Worm (Caenorhabditis elegans) whole organism, L1 larva: ENCODE measurements around the gene F57G12.1.

ENCODE experiments used
- C16A3.4 ChIP-seq: fragments of 150-350 bp; optimal IDR thresholded peaks from 2 replicates; lab custom pipeline; 2014; ENCODE audit warnings: missing biosample characterization, missing genetic modification characterization
- C34B4.2 ChIP-seq: sonication (generic microtip); optimal IDR thresholded peaks from 2 replicates; lab custom pipeline; 2017; ENCODE audit warnings: mild to moderate bottlenecking, missing genetic modification characterization, missing compliant biosample characterization
- Y116A8C.19 ChIP-seq: sonication (generic microtip); optimal IDR thresholded peaks from 2 replicates; lab custom pipeline; 2016; ENCODE audit warnings: missing compliant biosample characterization, missing genetic modification characterization, borderline replicate concordance
- aha-1 ChIP-seq: fragments of 150-350 bp; optimal IDR thresholded peaks from 2 replicates; lab custom pipeline; 2014; ENCODE audit warnings: missing biosample characterization, missing genetic modification characterization
- alr-1 ChIP-seq: fragments of 200-800 bp; sonication (Bioruptor generic); optimal IDR thresholded peaks from 2 replicates; lab custom pipeline; 2018; ENCODE audit warnings: borderline replicate concordance, mild to moderate bottlenecking, missing genetic modification characterization, missing compliant biosample characterization
- aly-2 ChIP-seq: fragments of 150-350 bp; optimal IDR thresholded peaks from 2 replicates; lab custom pipeline; 2014; ENCODE audit warnings: missing biosample characterization, missing genetic modification characterization
- ama-1 ChIP-seq: fragments of 150-350 bp; optimal IDR thresholded peaks from 2 replicates; lab custom pipeline; 2014
- blmp-1 ChIP-seq: fragments of 150-350 bp; optimal IDR thresholded peaks from 2 replicates; lab custom pipeline; 2014; ENCODE audit warnings: missing biosample characterization, missing genetic modification characterization
- ceh-8 ChIP-seq: fragments of 200-800 bp; sonication (Bioruptor generic); optimal IDR thresholded peaks from 2 replicates; lab custom pipeline; 2018; ENCODE audit warnings: mild to moderate bottlenecking, missing genetic modification characterization, moderate library complexity, missing compliant biosample characterization
- ceh-82 ChIP-seq, 3 experiments: fragments of 150-350 bp in 1 of 3; sonication (generic microtip) in 2 of 3; optimal IDR thresholded peaks; 2 replicates each; lab custom pipeline; 2014 to 2017; ENCODE audit warnings: missing biosample characterization in 3 of 3, missing genetic modification characterization in 3 of 3
- dpl-1 ChIP-seq, 3 experiments: fragments of 150-350 bp in 2 of 3; sonication (generic microtip) in 1 of 3; optimal IDR thresholded peaks; 2 replicates each; lab custom pipeline; 2014 to 2017; ENCODE audit warnings: missing biosample characterization in 3 of 3, missing genetic modification characterization in 3 of 3, missing genetic modification reagents in 3 of 3
- dsc-1 ChIP-seq: sonication (generic microtip); optimal IDR thresholded peaks from 2 replicates; lab custom pipeline; 2016; ENCODE audit warnings: mild to moderate bottlenecking, missing genetic modification characterization, missing compliant biosample characterization
- efl-3 ChIP-seq: fragments of 200-800 bp; sonication (Bioruptor generic); optimal IDR thresholded peaks from 2 replicates; lab custom pipeline; 2018; ENCODE audit warnings: mild to moderate bottlenecking, missing genetic modification characterization, missing compliant biosample characterization
- egl-13 ChIP-seq: sonication (generic microtip); optimal IDR thresholded peaks from 2 replicates; lab custom pipeline; 2016; ENCODE audit warnings: missing genotype, missing genetic modification reagents, missing genetic modification characterization, missing compliant biosample characterization
- elt-2 ChIP-seq: sonication (generic microtip); optimal IDR thresholded peaks from 2 replicates; lab custom pipeline; 2016; ENCODE audit warnings: missing genetic modification characterization, mild to moderate bottlenecking, inconsistent platforms, missing compliant biosample characterization, missing genetic modification reagents
- elt-3 ChIP-seq, 6 experiments: fragments of 150-350 bp in 1 of 6; sonication (generic microtip); optimal IDR thresholded peaks; 2 replicates each; lab custom pipeline; 2017 to 2018; ENCODE audit warnings: missing biosample characterization in 6 of 6, missing genetic modification characterization in 6 of 6, inconsistent platforms in 1 of 6
- ets-5 ChIP-seq: fragments of 200-800 bp; sonication (Bioruptor generic); IDR thresholded peaks from 2 replicates; pipeline ENCODE4 v1.3.6; 2022; ENCODE audit warnings: missing genetic modification characterization, missing compliant biosample characterization
- fkh-4 ChIP-seq: sonication (generic microtip); optimal IDR thresholded peaks from 2 replicates; lab custom pipeline; 2016; ENCODE audit warnings: missing compliant biosample characterization, missing genetic modification characterization, borderline replicate concordance
- fos-1 ChIP-seq: fragments of 150-350 bp; optimal IDR thresholded peaks from 2 replicates; lab custom pipeline; 2014; ENCODE audit warnings: missing biosample characterization, missing genetic modification characterization
- hlh-17 ChIP-seq: fragments of 200-800 bp; sonication (Bioruptor generic); optimal IDR thresholded peaks from 2 replicates; lab custom pipeline; 2018; ENCODE audit warnings: missing genetic modification characterization, mild to moderate bottlenecking, missing compliant biosample characterization, moderate library complexity, borderline replicate concordance
- hlh-4 ChIP-seq: sonication (generic microtip); optimal IDR thresholded peaks from 2 replicates; lab custom pipeline; 2016; ENCODE audit warnings: mild to moderate bottlenecking, missing genetic modification characterization, missing compliant biosample characterization
- hpl-2 ChIP-seq: fragments of 150-350 bp; optimal IDR thresholded peaks from 2 replicates; lab custom pipeline; 2014; ENCODE audit warnings: missing biosample characterization, missing genetic modification reagents, missing genetic modification characterization
- irx-1 ChIP-seq: sonication (generic microtip); optimal IDR thresholded peaks from 2 replicates; lab custom pipeline; 2016; ENCODE audit warnings: missing genetic modification characterization, missing compliant biosample characterization
- lin-14 ChIP-seq: fragments of 200-800 bp; sonication (Bioruptor generic); optimal IDR thresholded peaks from 2 replicates; lab custom pipeline; 2018; ENCODE audit warnings: mild to moderate bottlenecking, missing genetic modification characterization, moderate library complexity, missing compliant biosample characterization
- lin-15B ChIP-seq: fragments of 150-350 bp; sonication (generic microtip); optimal IDR thresholded peaks from 3 replicates; lab custom pipeline; 2014; ENCODE audit warnings: missing biosample characterization, missing genetic modification characterization
- lin-35 ChIP-seq, 2 experiments: fragments of 150-350 bp; optimal IDR thresholded peaks; 2 replicates each; lab custom pipeline; 2014; ENCODE audit warnings: missing biosample characterization in 2 of 2, missing genetic modification characterization in 2 of 2, missing genetic modification reagents in 2 of 2
- lir-3 ChIP-seq: sonication (generic microtip); optimal IDR thresholded peaks from 2 replicates; lab custom pipeline; 2016; ENCODE audit warnings: mild to moderate bottlenecking, missing genetic modification characterization, moderate library complexity, missing compliant biosample characterization; ENCODE audit not compliant: poor library complexity
- lsy-2 ChIP-seq, 2 experiments: fragments of 150-350 bp; optimal IDR thresholded peaks; 2 replicates each; lab custom pipeline; 2014; ENCODE audit warnings: missing biosample characterization in 2 of 2, missing genetic modification characterization in 2 of 2
- mep-1 ChIP-seq: fragments of 150-350 bp; optimal IDR thresholded peaks from 2 replicates; lab custom pipeline; 2014; ENCODE audit warnings: missing biosample characterization, missing genetic modification characterization
- nhr-20 ChIP-seq: sonication (generic microtip); optimal IDR thresholded peaks from 2 replicates; lab custom pipeline; 2016; ENCODE audit warnings: mild to moderate bottlenecking, missing genetic modification characterization, missing compliant biosample characterization
- nhr-28 ChIP-seq: fragments of 150-350 bp; optimal IDR thresholded peaks from 2 replicates; lab custom pipeline; 2014; ENCODE audit warnings: missing biosample characterization, missing genetic modification characterization
- nhr-71 ChIP-seq: sonication (generic microtip); optimal IDR thresholded peaks from 2 replicates; lab custom pipeline; 2016; ENCODE audit warnings: mild to moderate bottlenecking, missing genetic modification characterization, moderate library complexity, missing compliant biosample characterization
- nhr-84 ChIP-seq: sonication (generic microtip); optimal IDR thresholded peaks from 2 replicates; lab custom pipeline; 2017; ENCODE audit warnings: missing biosample characterization, missing genetic modification characterization
- nhr-85 ChIP-seq: sonication (generic microtip); peaks from one replicate; lab custom pipeline; 2016; ENCODE audit warnings: missing genetic modification characterization, inconsistent platforms, missing compliant biosample characterization
- pag-3 ChIP-seq: sonication (generic microtip); optimal IDR thresholded peaks from 2 replicates; lab custom pipeline; 2017; ENCODE audit warnings: missing genetic modification characterization, mild to moderate bottlenecking, missing compliant biosample characterization, antibody characterized with exemption, borderline replicate concordance; ENCODE audit not compliant: insufficient read depth
- pax-3 ChIP-seq: fragments of 200-800 bp; sonication (Bioruptor generic); optimal IDR thresholded peaks from 2 replicates; lab custom pipeline; 2018; ENCODE audit warnings: mild to moderate bottlenecking, missing genetic modification characterization, moderate library complexity, missing compliant biosample characterization
- pqm-1 ChIP-seq: sonication (generic microtip); optimal IDR thresholded peaks from 3 replicates; lab custom pipeline; 2017; ENCODE audit warnings: missing biosample characterization, missing genetic modification characterization
- rnt-1 ChIP-seq: sonication (generic microtip); optimal IDR thresholded peaks from 2 replicates; lab custom pipeline; 2016; ENCODE audit warnings: mild to moderate bottlenecking, missing genetic modification characterization, moderate library complexity, missing compliant biosample characterization
- skn-1 ChIP-seq: fragments of 150-350 bp; optimal IDR thresholded peaks from 2 replicates; lab custom pipeline; 2014; ENCODE audit warnings: missing biosample characterization, missing genetic modification characterization
- sox-4 ChIP-seq: sonication (generic microtip); optimal IDR thresholded peaks from 2 replicates; lab custom pipeline; 2016; ENCODE audit warnings: missing genetic modification characterization, missing compliant biosample characterization
- sup-37 ChIP-seq: fragments of 200-800 bp; sonication (Bioruptor generic); optimal IDR thresholded peaks from 2 replicates; lab custom pipeline; 2018; ENCODE audit warnings: mild to moderate bottlenecking, missing genetic modification characterization, missing compliant biosample characterization
- tbx-2 ChIP-seq: sonication (generic microtip); optimal IDR thresholded peaks from 2 replicates; lab custom pipeline; 2016; ENCODE audit warnings: missing genetic modification characterization, missing compliant biosample characterization
- tlp-1 ChIP-seq: fragments of 150-350 bp; optimal IDR thresholded peaks from 2 replicates; lab custom pipeline; 2014; ENCODE audit warnings: missing biosample characterization, missing genetic modification characterization
- unc-130 ChIP-seq: fragments of 150-350 bp; optimal IDR thresholded peaks from 2 replicates; lab custom pipeline; 2017; ENCODE audit warnings: missing biosample characterization, missing genetic modification characterization, inconsistent platforms
- unc-62 ChIP-seq: fragments of 150-350 bp; optimal IDR thresholded peaks from 2 replicates; lab custom pipeline; 2014; ENCODE audit warnings: missing biosample characterization, missing genetic modification reagents, missing genetic modification characterization
- unc-98 ChIP-seq: fragments of 200-800 bp; sonication (Bioruptor generic); IDR thresholded peaks from 2 replicates; pipeline ENCODE4 v1.3.6; 2022; ENCODE audit warnings: missing genetic modification characterization, missing compliant biosample characterization
- zip-4 ChIP-seq: fragments of 200-800 bp; sonication (Bioruptor generic); optimal IDR thresholded peaks from 2 replicates; lab custom pipeline; 2018; ENCODE audit warnings: mild to moderate bottlenecking, missing genetic modification characterization, moderate library complexity, missing compliant biosample characterization
- ztf-11 ChIP-seq, 2 experiments: sonication (generic microtip); optimal IDR thresholded peaks; 2 replicates each; lab custom pipeline; 2016 to 2017; ENCODE audit warnings: missing genetic modification characterization in 2 of 2, missing biosample characterization in 1 of 2, missing compliant biosample characterization in 1 of 2
- ztf-4 ChIP-seq: fragments of 150-350 bp; optimal IDR thresholded peaks from 2 replicates; lab custom pipeline; 2014; ENCODE audit warnings: missing biosample characterization, missing genetic modification characterization

The F57G12.1 gene

DNA sequence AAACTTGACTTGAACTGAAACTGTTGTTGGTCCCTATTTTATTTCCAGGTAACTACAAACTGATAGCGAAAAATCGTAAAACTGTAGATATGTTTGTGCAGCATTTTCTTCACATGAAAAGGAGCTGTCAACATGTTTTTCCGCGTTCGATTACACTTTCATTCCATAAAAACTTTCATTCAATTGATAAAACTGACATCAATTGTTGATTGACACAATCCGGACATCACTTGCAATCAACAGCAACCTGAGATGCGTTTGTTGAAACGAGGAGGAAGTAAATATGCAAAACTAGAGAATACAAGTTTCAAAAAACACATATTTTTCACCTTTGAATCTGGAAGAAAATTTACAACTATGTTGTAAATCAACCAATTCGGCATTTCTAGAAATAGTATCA lies 25.9 kb upstream of the F57G12.1 start:
- TF ChIP-seq tbx-2 (tag; lab: Kevin White, UChicago) (no peak), blmp-1 (tag; lab: Kevin White, UChicago) (peak; percentile 11)
- TF ChIP-seq, all 84 proteins: peak for 1

- no peak for TF ChIP-seq ets-5 (GFP tag; lab: Robert Waterston, UW)
- no peak for TF ChIP-seq sup-37
- TF ChIP-seq lin-35 (GFP tag; optimal IDR thresholded peaks at IDR 0.05; lab: Kevin White, UChicago) = peak in 1 of 2 experiments; percentile 2
- TF ChIP-seq Y116A8C.19 (tag; lab: Kevin White, UChicago) = no peak
- no peak for TF ChIP-seq ztf-11 (tag; optimal IDR thresholded peaks at IDR 0.05; lab: Kevin White, UChicago)
- TF ChIP-seq nhr-20 (tag; lab: Kevin White, UChicago) = peak; percentile 73
- no peak for TF ChIP-seq pqm-1
- TF ChIP-seq zip-4 (GFP tag; lab: Kevin White, UChicago) = no peak
- no peak for TF ChIP-seq irx-1 (tag; lab: Kevin White, UChicago)
- TF ChIP-seq blmp-1 (tag; lab: Kevin White, UChicago) = peak; percentile 16
- no peak for TF ChIP-seq aha-1 (tag; lab: Kevin White, UChicago)
- TF ChIP-seq pax-3 = no peak
- TF ChIP-seq unc-62 (GFP tag; lab: Kevin White, UChicago) = no peak
- no peak for TF ChIP-seq nhr-28 (tag; lab: Kevin White, UChicago)
- no peak for TF ChIP-seq lsy-2 (tag; optimal IDR thresholded peaks at IDR 0.05; lab: Kevin White, UChicago)
- TF ChIP-seq efl-3 (GFP tag; lab: Kevin White, UChicago) = no peak
- TF ChIP-seq ztf-4 (tag; lab: Kevin White, UChicago) = no peak
- no peak for TF ChIP-seq ama-1 (lab: Kevin White, UChicago)
- peak; percentile 43 for TF ChIP-seq elt-2
- no peak for TF ChIP-seq pag-3
- no peak for TF ChIP-seq lir-3 (tag; lab: Kevin White, UChicago)
- TF ChIP-seq sox-4 = peak; percentile 28
- TF ChIP-seq skn-1 (tag; lab: Kevin White, UChicago) = no peak
- no peak for TF ChIP-seq ceh-82 (tag; optimal IDR thresholded peaks at IDR 0.05; lab: Kevin White, UChicago)
- TF ChIP-seq elt-3 (tag; optimal IDR thresholded peaks at IDR 0.05; lab: Kevin White, UChicago) = no peak
- no peak for TF ChIP-seq aly-2 (tag; lab: Kevin White, UChicago)
- no peak for TF ChIP-seq hpl-2 (GFP tag; lab: Kevin White, UChicago)
- no peak for TF ChIP-seq lin-15B
- no peak for TF ChIP-seq tlp-1 (tag; lab: Kevin White, UChicago)
- no peak for TF ChIP-seq hlh-17 (GFP tag; lab: Kevin White, UChicago)
- TF ChIP-seq nhr-85 = peak; percentile 87
- no peak for TF ChIP-seq rnt-1 (tag; lab: Kevin White, UChicago)
- TF ChIP-seq fkh-4 (tag; lab: Kevin White, UChicago) = peak; percentile 48
- peak; percentile 14 for TF ChIP-seq mep-1 (tag; lab: Kevin White, UChicago)
- TF ChIP-seq hlh-4 (tag; lab: Kevin White, UChicago) = no peak
- TF ChIP-seq C16A3.4 (tag; lab: Kevin White, UChicago) = no peak
- TF ChIP-seq egl-13 (tag; lab: Kevin White, UChicago) = peak; percentile 60
- no peak for TF ChIP-seq alr-1
- no peak for TF ChIP-seq C34B4.2 (tag; lab: Kevin White, UChicago)
- no peak for TF ChIP-seq nhr-71
- TF ChIP-seq dpl-1 (GFP tag; optimal IDR thresholded peaks at IDR 0.05; lab: Kevin White, UChicago) = no peak
- no peak for TF ChIP-seq unc-98 (GFP tag; lab: Robert Waterston, UW)
- peak; percentile 95 for TF ChIP-seq dsc-1 (tag; lab: Kevin White, UChicago)
- TF ChIP-seq nhr-84 (tag; lab: Kevin White, UChicago) = no peak
- no peak for TF ChIP-seq unc-130 (tag; lab: Kevin White, UChicago)
- no peak for TF ChIP-seq fos-1
- TF ChIP-seq lin-14 (GFP tag; lab: Kevin White, UChicago) = peak; percentile 47
- TF ChIP-seq ceh-8 (GFP tag; lab: Kevin White, UChicago) = no peak
Observed at ce11 chrX:12188280-12189071, 17.0 kb upstream of the F57G12.1 start.
